Fruit fly (Drosophila melanogaster) whole organism, embryonic: ENCODE results near the gene LanB2.

Experiments used
- Antp ChIP-seq: fragments of 200-800 bp; sonication (Bioruptor generic); optimal IDR thresholded peaks from 3 replicates; lab custom pipeline; 2016; ENCODE audit warnings: missing biosample characterization, missing genetic modification characterization
- CG10147 ChIP-seq: fragments of 200-800 bp; sonication (Bioruptor generic); optimal IDR thresholded peaks from 2 replicates; lab custom pipeline; 2019; ENCODE audit warnings: missing biosample characterization, mild to moderate bottlenecking, missing genetic modification characterization, moderate library complexity
- CG1024 ChIP-seq: fragments of 200-800 bp; sonication (Bioruptor generic); IDR thresholded peaks from 2 replicates; pipeline ENCODE4 v1.3.6; 2022; ENCODE audit warnings: missing biosample characterization, missing genetic modification characterization
- CG10979 ChIP-seq: fragments of 200-800 bp; sonication (Bioruptor generic); optimal IDR thresholded peaks from 2 replicates; lab custom pipeline; 2018; ENCODE audit warnings: missing biosample characterization, mild to moderate bottlenecking, missing genetic modification characterization, moderate library complexity
- CG11247 ChIP-seq: fragments of 200-800 bp; sonication (Bioruptor generic); IDR thresholded peaks from 2 replicates; pipeline ENCODE4 v1.3.6; 2022; ENCODE audit warnings: missing biosample characterization, missing genetic modification characterization
- CG15601 ChIP-seq: fragments of 200-800 bp; sonication (Bioruptor generic); optimal IDR thresholded peaks from 3 replicates; lab custom pipeline; 2019; ENCODE audit warnings: missing biosample characterization, mild to moderate bottlenecking, missing genetic modification characterization, moderate library complexity
- CG15696 ChIP-seq: fragments of 200-800 bp; sonication (Bioruptor generic); optimal IDR thresholded peaks from 2 replicates; lab custom pipeline; 2019; ENCODE audit warnings: missing biosample characterization, mild to moderate bottlenecking, missing genetic modification characterization, moderate library complexity
- CG18619 ChIP-seq: fragments of 200-800 bp; sonication (Bioruptor generic); optimal IDR thresholded peaks from 3 replicates; lab custom pipeline; 2017; ENCODE audit warnings: missing biosample characterization, mild to moderate bottlenecking, missing genetic modification characterization
- CG2889 ChIP-seq: fragments of 200-800 bp; sonication (Bioruptor generic); IDR thresholded peaks from 3 replicates; pipeline ENCODE4 v1.3.6; 2022; ENCODE audit warnings: missing biosample characterization, missing genetic modification characterization
- CG3407 ChIP-seq: fragments of 200-800 bp; sonication (Bioruptor generic); optimal IDR thresholded peaks from 2 replicates; lab custom pipeline; 2018; ENCODE audit warnings: missing biosample characterization, mild to moderate bottlenecking, missing genetic modification characterization
- CG34224 ChIP-seq: fragments of 200-800 bp; sonication (Bioruptor generic); IDR thresholded peaks from 3 replicates; pipeline ENCODE4 v1.3.6; 2022; ENCODE audit warnings: missing biosample characterization, missing genetic modification characterization; ENCODE audit not compliant: partially characterized antibody
- CG3838 ChIP-seq: fragments of 200-800 bp; sonication (Bioruptor generic); optimal IDR thresholded peaks from 3 replicates; lab custom pipeline; 2016; ENCODE audit warnings: missing biosample characterization, missing genetic modification characterization
- CG4617 ChIP-seq: fragments of 200-800 bp; sonication (Bioruptor generic); optimal IDR thresholded peaks from 3 replicates; lab custom pipeline; 2016; ENCODE audit warnings: missing biosample characterization, missing genetic modification characterization, borderline replicate concordance
- CG4820 ChIP-seq: fragments of 200-800 bp; sonication (Bioruptor generic); optimal IDR thresholded peaks from 3 replicates; lab custom pipeline; 2016; ENCODE audit warnings: missing biosample characterization, missing genetic modification characterization
- CG4854 ChIP-seq: fragments of 200-800 bp; sonication (Bioruptor generic); optimal IDR thresholded peaks from 2 replicates; lab custom pipeline; 2016; ENCODE audit warnings: missing biosample characterization, missing genetic modification characterization, inconsistent platforms
- CG7372 ChIP-seq: fragments of 200-800 bp; sonication (Bioruptor generic); IDR thresholded peaks from 2 replicates; pipeline ENCODE4 v1.3.6; 2022; ENCODE audit warnings: missing biosample characterization, missing genetic modification characterization
- CG7963 ChIP-seq: fragments of 200-800 bp; sonication (Bioruptor generic); IDR thresholded peaks from 3 replicates; pipeline ENCODE4 v1.3.6; 2022; ENCODE audit warnings: missing biosample characterization, missing genetic modification characterization; ENCODE audit not compliant: partially characterized antibody
- CG9609 ChIP-seq: fragments of 200-800 bp; sonication (Bioruptor generic); optimal IDR thresholded peaks from 3 replicates; lab custom pipeline; 2016; ENCODE audit warnings: missing biosample characterization, missing genetic modification characterization
- D19B ChIP-seq: fragments of 200-800 bp; sonication (Bioruptor generic); optimal IDR thresholded peaks from 2 replicates; lab custom pipeline; 2017; ENCODE audit warnings: missing biosample characterization, mild to moderate bottlenecking, missing genetic modification characterization
- Dbx ChIP-seq: fragments of 200-800 bp; sonication (Bioruptor generic); IDR thresholded peaks from 3 replicates; pipeline ENCODE4 v1.3.6; 2022; ENCODE audit warnings: missing biosample characterization, missing genetic modification characterization
- Dfd ChIP-seq, 2 experiments: fragments of >200 bp; optimal IDR thresholded peaks; 2 replicates each; lab custom pipeline; 2017; ENCODE audit warnings: missing biosample characterization in 2 of 2, missing genetic modification characterization in 2 of 2
- ERR ChIP-seq: fragments of 200-800 bp; sonication (Bioruptor generic); optimal IDR thresholded peaks from 2 replicates; lab custom pipeline; 2016; ENCODE audit warnings: missing biosample characterization, missing genetic modification characterization
- Fer2 ChIP-seq: fragments of 200-800 bp; sonication (Bioruptor generic); optimal IDR thresholded peaks from 2 replicates; lab custom pipeline; 2018; ENCODE audit warnings: missing biosample characterization, mild to moderate bottlenecking, missing genetic modification characterization, moderate library complexity
- Gug ChIP-seq: fragments of 200-800 bp; sonication (Bioruptor generic); IDR thresholded peaks from 4 replicates; pipeline ENCODE4 v1.3.6; 2022; ENCODE audit warnings: missing biosample characterization, missing genetic modification characterization
- Hsf ChIP-seq: fragments of 200-800 bp; sonication (Bioruptor generic); optimal IDR thresholded peaks from 3 replicates; lab custom pipeline; 2016; ENCODE audit warnings: missing biosample characterization, missing genetic modification characterization
- Kr ChIP-seq: fragments of 200-800 bp; sonication (Bioruptor generic); optimal IDR thresholded peaks from 2 replicates; lab custom pipeline; 2017; ENCODE audit warnings: missing biosample characterization, mild to moderate bottlenecking, missing genetic modification characterization
- Lpt ChIP-seq: fragments of >200 bp; optimal IDR thresholded peaks from 2 replicates; lab custom pipeline; 2018; ENCODE audit warnings: missing biosample characterization, missing genetic modification characterization
- MBD-R2 ChIP-seq: fragments of 200-800 bp; sonication (Bioruptor generic); IDR thresholded peaks from 2 replicates; pipeline ENCODE4 v1.3.6; 2022; ENCODE audit warnings: missing biosample characterization, missing genetic modification characterization
- Oli ChIP-seq: fragments of 200-800 bp; sonication (Bioruptor generic); optimal IDR thresholded peaks from 2 replicates; lab custom pipeline; 2018; ENCODE audit warnings: missing biosample characterization, mild to moderate bottlenecking, missing genetic modification characterization, moderate library complexity
- Scr ChIP-seq: fragments of 200-800 bp; sonication (Bioruptor generic); IDR thresholded peaks from 2 replicates; pipeline ENCODE4 v1.3.6; 2022; ENCODE audit warnings: missing biosample characterization, missing genetic modification characterization; ENCODE audit not compliant: partially characterized antibody
- Sin3A ChIP-seq: fragments of >200 bp; optimal IDR thresholded peaks from 2 replicates; lab custom pipeline; 2018
- Usf ChIP-seq: fragments of 200-800 bp; sonication (Bioruptor generic); optimal IDR thresholded peaks from 2 replicates; lab custom pipeline; 2017; ENCODE audit warnings: missing genotype, missing biosample characterization, missing genetic modification characterization
- chm ChIP-seq: fragments of 200-800 bp; sonication (Bioruptor generic); IDR thresholded peaks from 2 replicates; pipeline ENCODE4 v1.3.6; 2022; ENCODE audit warnings: missing biosample characterization, missing genetic modification characterization
- crol ChIP-seq: fragments of 200-800 bp; sonication (Bioruptor generic); IDR thresholded peaks from 2 replicates; pipeline ENCODE4 v1.3.6; 2022; ENCODE audit warnings: missing biosample characterization, missing genetic modification characterization
- cwo ChIP-seq: fragments of 200-800 bp; sonication (Bioruptor generic); optimal IDR thresholded peaks from 3 replicates; lab custom pipeline; 2017; ENCODE audit warnings: missing biosample characterization, missing genetic modification characterization, mild to moderate bottlenecking, moderate library complexity, missing genetic modification reagents
- danr ChIP-seq: fragments of 200-800 bp; sonication (Bioruptor generic); IDR thresholded peaks from 2 replicates; pipeline ENCODE4 v1.3.6; 2022; ENCODE audit warnings: missing biosample characterization, missing genetic modification characterization
- exex ChIP-seq: fragments of 200-800 bp; sonication (Bioruptor generic); optimal IDR thresholded peaks from 4 replicates; lab custom pipeline; 2018; ENCODE audit warnings: missing biosample characterization, mild to moderate bottlenecking, missing genetic modification characterization, moderate library complexity
- fru ChIP-seq: fragments of >200 bp; optimal IDR thresholded peaks from 2 replicates; lab custom pipeline; 2017
- gfzf ChIP-seq: fragments of 200-800 bp; sonication (Bioruptor generic); optimal IDR thresholded peaks from 2 replicates; lab custom pipeline; 2016; ENCODE audit warnings: missing biosample characterization, mild to moderate bottlenecking, missing genetic modification characterization, moderate library complexity
- grau ChIP-seq: fragments of 200-800 bp; optimal IDR thresholded peaks from 3 replicates; lab custom pipeline; 2019; ENCODE audit warnings: missing biosample characterization, mild to moderate bottlenecking, missing genetic modification characterization, moderate library complexity
- hbn ChIP-seq: fragments of 200-800 bp; sonication (Bioruptor generic); IDR thresholded peaks from 2 replicates; pipeline ENCODE4 v1.3.6; 2022; ENCODE audit warnings: missing biosample characterization, missing genetic modification characterization; ENCODE audit not compliant: partially characterized antibody
- ind ChIP-seq: fragments of 200-800 bp; sonication (Bioruptor generic); optimal IDR thresholded peaks from 3 replicates; lab custom pipeline; 2016; ENCODE audit warnings: missing biosample characterization, missing genetic modification characterization
- jing ChIP-seq: fragments of 200-800 bp; sonication (Bioruptor generic); optimal IDR thresholded peaks from 2 replicates; lab custom pipeline; 2018; ENCODE audit warnings: missing biosample characterization, mild to moderate bottlenecking, missing genetic modification characterization
- nerfin-2 ChIP-seq: fragments of 200-800 bp; sonication (Bioruptor generic); IDR thresholded peaks from 2 replicates; pipeline ENCODE4 v1.3.6; 2022; ENCODE audit warnings: missing biosample characterization, missing genetic modification characterization; ENCODE audit not compliant: partially characterized antibody
- nmo ChIP-seq: fragments of 200-800 bp; sonication (Bioruptor generic); optimal IDR thresholded peaks from 2 replicates; lab custom pipeline; 2018; ENCODE audit warnings: missing biosample characterization, mild to moderate bottlenecking, missing genetic modification characterization, moderate library complexity
- pros ChIP-seq: fragments of 200-800 bp; sonication (Bioruptor generic); optimal IDR thresholded peaks from 3 replicates; lab custom pipeline; 2019; ENCODE audit warnings: missing biosample characterization, mild to moderate bottlenecking, missing genetic modification characterization, moderate library complexity
- ro ChIP-seq: fragments of 200-800 bp; sonication (Bioruptor generic); IDR thresholded peaks from 2 replicates; pipeline ENCODE4 v1.3.6; 2022; ENCODE audit warnings: missing biosample characterization, missing genetic modification characterization
- stwl ChIP-seq: fragments of 200-800 bp; sonication (Bioruptor generic); optimal IDR thresholded peaks from 3 replicates; lab custom pipeline; 2018; ENCODE audit warnings: missing biosample characterization, mild to moderate bottlenecking, missing genetic modification characterization, moderate library complexity
- tgo ChIP-seq: fragments of 200-800 bp; sonication (Bioruptor generic); IDR thresholded peaks from 3 replicates; pipeline ENCODE4 v1.3.6; 2022; ENCODE audit warnings: missing biosample characterization, missing genetic modification characterization
- unc-4 ChIP-seq: fragments of 200-800 bp; sonication (Bioruptor generic); IDR thresholded peaks from 2 replicates; pipeline ENCODE4 v1.3.6; 2022; ENCODE audit warnings: missing biosample characterization, missing genetic modification characterization; ENCODE audit not compliant: partially characterized antibody
- vfl ChIP-seq: fragments of 200-800 bp; sonication (Bioruptor generic); optimal IDR thresholded peaks from 2 replicates; lab custom pipeline; 2016; ENCODE audit warnings: missing biosample characterization, missing genetic modification characterization
- wek ChIP-seq: fragments of 200-800 bp; sonication (Bioruptor generic); optimal IDR thresholded peaks from 3 replicates; lab custom pipeline; 2018; ENCODE audit warnings: missing biosample characterization, mild to moderate bottlenecking, missing genetic modification characterization, moderate library complexity

The LanB2 gene

dm6 chr3L:9624014-9624413 is 9.3 kb downstream of the LanB2 start, which contains the start of gene CG3335 (continued):
- TF ChIP-seq grau (tag; lab: Kevin White, UChicago) (no peak), CG11247 (GFP tag; lab: Robert Waterston, UW) (no peak), ro (GFP tag; lab: Robert Waterston, UW) (no peak), D19B (GFP tag; lab: Kevin White, UChicago) (no peak), tgo (no peak), exex (tag; lab: Kevin White, UChicago) (no peak), nmo (GFP tag; lab: Kevin White, UChicago) (no peak), Sin3A (lab: Kevin White, UChicago) (no peak), CG4617 (GFP tag; lab: Kevin White, UChicago) (peak; percentile 24), fru (lab: Kevin White, UChicago) (no peak), ind (GFP tag; lab: Kevin White, UChicago) (no peak), CG34224 (GFP tag; lab: Robert Waterston, UW) (peak; percentile 87), CG3407 (GFP tag; lab: Kevin White, UChicago) (no peak), gfzf (peak; percentile 7), Gug (GFP tag; lab: Robert Waterston, UW) (no peak), CG4820 (GFP tag; lab: Kevin White, UChicago) (no peak), ERR (GFP tag; lab: Kevin White, UChicago) (no peak), Usf (GFP tag; lab: Kevin White, UChicago) (no peak), Kr (GFP tag; lab: Kevin White, UChicago) (no peak), MBD-R2 (GFP tag; lab: Robert Waterston, UW) (peak; percentile 35; the same call in 1 of the 2 replicates), Antp (GFP tag; lab: Kevin White, UChicago) (no peak), Oli (tag; lab: Kevin White, UChicago) (no peak), unc-4 (GFP tag; lab: Robert Waterston, UW) (peak; percentile 76), Fer2 (tag; lab: Kevin White, UChicago) (no peak), CG2889 (no peak), CG1024 (GFP tag; lab: Robert Waterston, UW) (no peak), Dbx (GFP tag; lab: Robert Waterston, UW) (no peak), pros (GFP tag; lab: Kevin White, UChicago) (no peak), CG3838 (GFP tag; lab: Kevin White, UChicago) (no peak), stwl (tag; lab: Kevin White, UChicago) (peak; percentile 72), CG10147 (GFP tag; lab: Kevin White, UChicago) (no peak), nerfin-2 (GFP tag; lab: Robert Waterston, UW) (peak; percentile 66; the same call in 1 of the 2 replicates), wek (GFP tag; lab: Kevin White, UChicago) (no peak), cwo (peak; percentile 71), Scr (GFP tag; lab: Robert Waterston, UW) (peak; percentile 70), CG18619 (no peak), danr (GFP tag; lab: Robert Waterston, UW) (no peak), Dfd (GFP tag; optimal IDR thresholded peaks at IDR 0.05; lab: Kevin White, UChicago) (no peak), crol (GFP tag; lab: Robert Waterston, UW) (no peak), CG9609 (no peak), CG15696 (tag; lab: Kevin White, UChicago) (no peak), CG7372 (GFP tag; lab: Robert Waterston, UW) (no peak), hbn (GFP tag; lab: Robert Waterston, UW) (peak; percentile 78), Lpt (GFP tag; lab: Kevin White, UChicago) (no peak), Hsf (GFP tag; lab: Kevin White, UChicago) (no peak), chm (GFP tag; lab: Robert Waterston, UW) (no peak), CG10979 (no peak), CG4854 (GFP tag; lab: Kevin White, UChicago) (no peak), CG7963 (GFP tag; lab: Robert Waterston, UW) (0 out of 3 replicates have a peak, but pooled peaks have one; percentile 45), vfl (GFP tag; lab: Kevin White, UChicago) (no peak), CG15601 (tag; lab: Kevin White, UChicago) (no peak), jing (GFP tag; lab: Kevin White, UChicago) (no peak)
